Fruit fly (Drosophila melanogaster): ENCODE results near the gene CG1172.

- TF ChIP-seq kay (GFP tag; ENCODE audit: borderline replicate concordance) = no peak
- TF ChIP-seq pad (GFP tag; optimal IDR thresholded peaks at IDR 0.05) = no peak
- TF ChIP-seq cic (GFP tag; optimal IDR thresholded peaks at IDR 0.05) = no peak
- no peak for TF ChIP-seq CG7101 (tag; optimal IDR thresholded peaks at IDR 0.05)
- TF ChIP-seq bab1 (GFP tag; optimal IDR thresholded peaks at IDR 0.05) = no peak
- TF ChIP-seq ovo (GFP tag; optimal IDR thresholded peaks at IDR 0.05) = no peak
- no peak for TF ChIP-seq toe (GFP tag; optimal IDR thresholded peaks at IDR 0.05)
- no peak for TF ChIP-seq tj (GFP tag; optimal IDR thresholded peaks at IDR 0.05)
These were observed 24.2 kb upstream of the CG1172 start, which contains the start of the genes CG31542 and CG34277 for dm6 chr3R:5369490-5370001.
